In genomic region chrX:3830872-3831271, ce11 we compare ENCODE assay signal across 3 worm cellular contexts.
TF ChIP-seq lines count a peak whose summit lies in the region.

No protein-coding gene starts in this region.

TF ChIP-seq in whole organism, L2 larva, 48 proteins besides CTCF, POLR2A, EP300 and RAD21:
- TF ChIP-seq R02D3.7 (tag; optimal IDR thresholded peaks at IDR 0.05; lab: Kevin White, UChicago) (no peak), sem-4 (tag; optimal IDR thresholded peaks at IDR 0.05; lab: Kevin White, UChicago) (no peak), snpc-4 (tag; optimal IDR thresholded peaks at IDR 0.05; lab: Kevin White, UChicago) (no peak), aly-2 (tag; optimal IDR thresholded peaks at IDR 0.05; lab: Kevin White, UChicago) (no peak), mdl-1 (tag; optimal IDR thresholded peaks at IDR 0.05; lab: Kevin White, UChicago) (no peak), nhr-129 (tag; optimal IDR thresholded peaks at IDR 0.05; lab: Kevin White, UChicago) (peak; percentile 2)

TF ChIP-seq in whole organism, L3 larva, 47 proteins besides CTCF, POLR2A, EP300 and RAD21:
- TF ChIP-seq elt-2 (tag; optimal IDR thresholded peaks at IDR 0.05; lab: Kevin White, UChicago): peak; percentile 14
- TF ChIP-seq ztf-11 (tag; optimal IDR thresholded peaks at IDR 0.05; lab: Kevin White, UChicago): no peak
- peak; percentile 45 for TF ChIP-seq pha-4 (tag; optimal IDR thresholded peaks at IDR 0.05; lab: Kevin White, UChicago)

TF ChIP-seq in whole organism, L4 larva, 104 proteins besides CTCF, POLR2A, EP300 and RAD21:
- TF ChIP-seq dve-1 (tag; optimal IDR thresholded peaks at IDR 0.05; lab: Kevin White, UChicago; ENCODE audit: insufficient read depth): peak; percentile 25
- TF ChIP-seq snpc-1.2 (GFP tag; IDR thresholded peaks at IDR 0.05; lab: Robert Waterston, UW): no peak
- peak in 1 of 2 experiments; percentile 10 for TF ChIP-seq unc-62 (GFP tag; optimal IDR thresholded peaks at IDR 0.05 in 1 of 2; lab: Kevin White, UChicago)
- TF ChIP-seq unc-62 (tag; optimal IDR thresholded peaks at IDR 0.05; lab: Kevin White, UChicago): no peak
- peak in 1 of 2 experiments; percentile 51 for TF ChIP-seq daf-16 (GFP tag; optimal IDR thresholded peaks at IDR 0.05; lab: Kevin White, UChicago)
- TF ChIP-seq daf-16 (tag; optimal IDR thresholded peaks at IDR 0.05; lab: Kevin White, UChicago): peak; percentile 98
